Worm (Caenorhabditis elegans): ENCODE measurements around the gene mics-1.

Gene mics-1

ce11 chrV:10556362-10556761 lies 21.8 kb downstream of the mics-1 start:
- TF ChIP-seq ham-2 (GFP tag; optimal IDR thresholded peaks at IDR 0.05) (no peak), hlh-1 (tag; optimal IDR thresholded peaks at IDR 0.05) (no peak), sem-2 (GFP tag; optimal IDR thresholded peaks at IDR 0.05) (no peak), snpc-4 (tag; optimal IDR thresholded peaks at IDR 0.05) (no peak), ceh-43 (GFP tag; optimal IDR thresholded peaks at IDR 0.05) (no peak), nhr-12 (tag; optimal IDR thresholded peaks at IDR 0.05) (no peak), M03D4.4 (tag; optimal IDR thresholded peaks at IDR 0.05) (no peak), ztf-11 (tag; optimal IDR thresholded peaks at IDR 0.05) (no peak), lin-32 (GFP tag; optimal IDR thresholded peaks at IDR 0.05) (no peak), pha-4 (tag; optimal IDR thresholded peaks at IDR 0.05) (no peak), mls-2 (tag; optimal IDR thresholded peaks at IDR 0.05) (no peak), nhr-2 (tag; optimal IDR thresholded peaks at IDR 0.05) (no peak), nhr-237 (tag; optimal IDR thresholded peaks at IDR 0.05) (no peak), lin-13 (tag; optimal IDR thresholded peaks at IDR 0.05) (no peak), elt-3 (tag; optimal IDR thresholded peaks at IDR 0.05) (no peak), elt-1 (tag; optimal IDR thresholded peaks at IDR 0.05; ENCODE audit: borderline replicate concordance, insufficient read depth) (no peak), nhr-76 (tag; optimal IDR thresholded peaks at IDR 0.05) (no peak), unc-39 (tag; optimal IDR thresholded peaks at IDR 0.05) (no peak), unc-62 (GFP tag; optimal IDR thresholded peaks at IDR 0.05) (no peak)

- TF ChIP-seq unc-39 (tag; optimal IDR thresholded peaks at IDR 0.05) (no peak), nhr-2 (tag; optimal IDR thresholded peaks at IDR 0.05) (no peak), snpc-4 (tag; optimal IDR thresholded peaks at IDR 0.05) (no peak), unc-62 (GFP tag; optimal IDR thresholded peaks at IDR 0.05) (no peak)
These were observed 22.9 kb downstream of the mics-1 start, which contains the start of gene F32G8.3 for ce11 chrV:10555239-10555638. Gene F32G8.3, minus strand, starts transcription at chrV:10555339.

- TF ChIP-seq drap-1 (GFP tag; optimal IDR thresholded peaks at IDR 0.05): no peak
- TF ChIP-seq tbx-8 (GFP tag; optimal IDR thresholded peaks at IDR 0.05): no peak
- TF ChIP-seq nhr-76 (tag; optimal IDR thresholded peaks at IDR 0.05): no peak
- no peak for TF ChIP-seq pha-4 (tag; optimal IDR thresholded peaks at IDR 0.05)
- no peak for TF ChIP-seq unc-62 (GFP tag; optimal IDR thresholded peaks at IDR 0.05)
- no peak for TF ChIP-seq ham-2 (GFP tag; optimal IDR thresholded peaks at IDR 0.05)
- no peak for TF ChIP-seq nhr-2 (tag; optimal IDR thresholded peaks at IDR 0.05)
- TF ChIP-seq mab-5 (tag; optimal IDR thresholded peaks at IDR 0.05): no peak
- no peak for TF ChIP-seq sem-2 (GFP tag; optimal IDR thresholded peaks at IDR 0.05)
- TF ChIP-seq unc-39 (tag; optimal IDR thresholded peaks at IDR 0.05): no peak
- no peak for TF ChIP-seq flh-1 (GFP tag; optimal IDR thresholded peaks at IDR 0.05)
- TF ChIP-seq nhr-237 (tag; optimal IDR thresholded peaks at IDR 0.05): no peak
- TF ChIP-seq unc-120 (tag; optimal IDR thresholded peaks at IDR 0.05; ENCODE audit: poor library complexity, severe bottlenecking): no peak
- TF ChIP-seq ceh-39 (tag; optimal IDR thresholded peaks at IDR 0.05): no peak
These were observed 28.4 kb downstream of the mics-1 start, which contains the start of gene F32G8.2 for ce11 chrV:10549717-10550116. Gene F32G8.2, plus strand, starts transcription at chrV:10550017.

ce11 chrV:10548981-10549380 lies 29.1 kb downstream of the mics-1 start, which contains the start of gene srd-34:
Gene srd-34, minus strand, starts transcription at chrV:10549081.
- TF ChIP-seq lsy-2 (tag; optimal IDR thresholded peaks at IDR 0.05) (no peak), elt-1 (tag; optimal IDR thresholded peaks at IDR 0.05; ENCODE audit: borderline replicate concordance, insufficient read depth) (no peak), unc-62 (GFP tag; optimal IDR thresholded peaks at IDR 0.05) (no peak), unc-120 (tag; optimal IDR thresholded peaks at IDR 0.05; ENCODE audit: poor library complexity, severe bottlenecking) (no peak), hlh-1 (tag; optimal IDR thresholded peaks at IDR 0.05) (no peak), M03D4.4 (tag; optimal IDR thresholded peaks at IDR 0.05) (no peak), unc-39 (tag; optimal IDR thresholded peaks at IDR 0.05) (no peak), nhr-237 (tag; optimal IDR thresholded peaks at IDR 0.05) (no peak)

ce11 chrV:10546749-10547148 lies 31.4 kb downstream of the mics-1 start, which contains the start of gene F25D1.5:
Gene F25D1.5, minus strand, starts transcription at chrV:10546783.
- TF ChIP-seq nhr-28 (tag; optimal IDR thresholded peaks at IDR 0.05) (no peak), flh-1 (GFP tag; optimal IDR thresholded peaks at IDR 0.05) (no peak), ceh-39 (tag; optimal IDR thresholded peaks at IDR 0.05) (no peak)

ce11 chrV:10540024-10540423 lies 38.1 kb downstream of the mics-1 start, which contains the start of gene degt-1:
Gene degt-1, plus strand, starts transcription at chrV:10540324.
- TF ChIP-seq mab-5 (tag; optimal IDR thresholded peaks at IDR 0.05): no peak
- no peak for TF ChIP-seq unc-120 (tag; optimal IDR thresholded peaks at IDR 0.05; ENCODE audit: poor library complexity, severe bottlenecking)
- TF ChIP-seq mls-2 (tag; optimal IDR thresholded peaks at IDR 0.05): no peak
- TF ChIP-seq sptf-1 (tag; optimal IDR thresholded peaks at IDR 0.05): no peak
- TF ChIP-seq unc-39 (tag; optimal IDR thresholded peaks at IDR 0.05): no peak
- no peak for TF ChIP-seq elt-1 (tag; optimal IDR thresholded peaks at IDR 0.05; ENCODE audit: borderline replicate concordance, insufficient read depth)
- no peak for TF ChIP-seq elt-3 (tag; optimal IDR thresholded peaks at IDR 0.05)
- TF ChIP-seq ceh-39 (tag; optimal IDR thresholded peaks at IDR 0.05): no peak
- no peak for TF ChIP-seq nhr-2 (tag; optimal IDR thresholded peaks at IDR 0.05)
- TF ChIP-seq flh-1 (GFP tag; optimal IDR thresholded peaks at IDR 0.05): no peak
- no peak for TF ChIP-seq lin-32 (GFP tag; optimal IDR thresholded peaks at IDR 0.05)
- no peak for TF ChIP-seq unc-62 (GFP tag; optimal IDR thresholded peaks at IDR 0.05)
- TF ChIP-seq sem-2 (GFP tag; optimal IDR thresholded peaks at IDR 0.05): no peak

Measured in whole organism, mixed stage, embryonic.